Fruit fly (Drosophila melanogaster) whole organism, embryonic: ENCODE results near the gene CG10280.
A peak's percentile ranks its signal among the peaks of the same experiment; 100 is the strongest.

ENCODE experiments used
- ATbp ChIP-seq: fragments of 200-800 bp; sonication (Bioruptor generic); optimal IDR thresholded peaks from 2 replicates; lab custom pipeline; 2017; ENCODE audit warnings: missing biosample characterization, mild to moderate bottlenecking, missing genetic modification characterization, missing genetic modification reagents
- Awh ChIP-seq: fragments of 200-800 bp; sonication (Bioruptor generic); IDR thresholded peaks from 2 replicates; pipeline ENCODE4, ENCODE4 v1.3.6; 2022; ENCODE audit warnings: missing biosample characterization, missing genetic modification characterization
- B-H2 ChIP-seq: fragments of 200-800 bp; sonication (Bioruptor generic); optimal IDR thresholded peaks from 2 replicates; lab custom pipeline; 2018; ENCODE audit warnings: missing biosample characterization, mild to moderate bottlenecking, missing genetic modification characterization
- Bgb ChIP-seq: fragments of 200-800 bp; sonication (Bioruptor generic); IDR thresholded peaks from 2 replicates; pipeline ENCODE4 v1.3.6; 2022; ENCODE audit warnings: missing biosample characterization, missing genetic modification characterization; ENCODE audit not compliant: partially characterized antibody
- CG10267 ChIP-seq: fragments of 200-800 bp; sonication (Bioruptor generic); optimal IDR thresholded peaks from 2 replicates; lab custom pipeline; 2018; ENCODE audit warnings: missing biosample characterization, mild to moderate bottlenecking, missing genetic modification characterization, moderate library complexity
- CG11093 ChIP-seq: fragments of 200-800 bp; sonication (Bioruptor generic); IDR thresholded peaks from 3 replicates; pipeline ENCODE4 v1.3.6; 2022; ENCODE audit warnings: missing biosample characterization, missing genetic modification characterization
- CG13775 ChIP-seq: fragments of 200-800 bp; sonication (Bioruptor generic); optimal IDR thresholded peaks from 3 replicates; lab custom pipeline; 2017; ENCODE audit warnings: missing biosample characterization, mild to moderate bottlenecking, missing genetic modification characterization
- CG14441 ChIP-seq: fragments of 200-800 bp; sonication (Bioruptor generic); IDR thresholded peaks from 2 replicates; pipeline ENCODE4 v1.3.6; 2022; ENCODE audit warnings: missing biosample characterization, missing genetic modification characterization
- CG15601 ChIP-seq: fragments of 200-800 bp; sonication (Bioruptor generic); optimal IDR thresholded peaks from 3 replicates; lab custom pipeline; 2019; ENCODE audit warnings: missing biosample characterization, mild to moderate bottlenecking, missing genetic modification characterization, moderate library complexity
- CG1603 ChIP-seq: fragments of 200-800 bp; sonication (Bioruptor generic); optimal IDR thresholded peaks from 2 replicates; lab custom pipeline; 2019; ENCODE audit warnings: missing biosample characterization, mild to moderate bottlenecking, missing genetic modification characterization, moderate library complexity
- CG1647 ChIP-seq: fragments of 200-800 bp; sonication (Bioruptor generic); optimal IDR thresholded peaks from 3 replicates; lab custom pipeline; 2016; ENCODE audit warnings: missing biosample characterization, missing genetic modification characterization
- CG17802 ChIP-seq: fragments of 200-800 bp; sonication (Bioruptor generic); optimal IDR thresholded peaks from 2 replicates; lab custom pipeline; 2018; ENCODE audit warnings: missing biosample characterization, mild to moderate bottlenecking, missing genetic modification characterization, moderate library complexity
- CG4707 ChIP-seq: fragments of 200-800 bp; sonication (Bioruptor generic); optimal IDR thresholded peaks from 2 replicates; lab custom pipeline; 2018; ENCODE audit warnings: missing biosample characterization, mild to moderate bottlenecking, missing genetic modification characterization, moderate library complexity
- CG4730 ChIP-seq: fragments of 200-800 bp; sonication (Bioruptor generic); IDR thresholded peaks from 2 replicates; pipeline ENCODE4 v1.3.6; 2022; ENCODE audit warnings: missing biosample characterization, missing genetic modification characterization
- CG6854 ChIP-seq: fragments of 200-800 bp; sonication (Bioruptor generic); optimal IDR thresholded peaks from 3 replicates; lab custom pipeline; 2017; ENCODE audit warnings: missing biosample characterization, mild to moderate bottlenecking, missing genetic modification characterization
- CG8924 ChIP-seq: fragments of 200-800 bp; optimal IDR thresholded peaks from 3 replicates; lab custom pipeline; 2019; ENCODE audit warnings: missing biosample characterization, mild to moderate bottlenecking, missing genetic modification characterization, moderate library complexity
- D ChIP-seq, 2 experiments: fragments of 200-800 bp in 1 of 2; fragments of >200 bp in 1 of 2; sonication (Bioruptor generic) in 1 of 2; optimal IDR thresholded peaks; 2 replicates in 1 of 2; 3 replicates in 1 of 2; lab custom pipeline; 2017; ENCODE audit warnings: mild to moderate bottlenecking in 1 of 2, missing biosample characterization in 1 of 2, missing genetic modification characterization in 1 of 2, missing genetic modification reagents in 1 of 2
- Dbx ChIP-seq: fragments of 200-800 bp; sonication (Bioruptor generic); IDR thresholded peaks from 3 replicates; pipeline ENCODE4 v1.3.6; 2022; ENCODE audit warnings: missing biosample characterization, missing genetic modification characterization
- Dfd ChIP-seq, 2 experiments: fragments of >200 bp; optimal IDR thresholded peaks; 2 replicates each; lab custom pipeline; 2017; ENCODE audit warnings: missing biosample characterization in 2 of 2, missing genetic modification characterization in 2 of 2
- Doc2 ChIP-seq: fragments of 200-800 bp; sonication (Bioruptor generic); IDR thresholded peaks from 2 replicates; pipeline ENCODE4 v1.3.6; 2022; ENCODE audit warnings: missing biosample characterization, missing genetic modification characterization
- Dref ChIP-seq: fragments of 200-800 bp; sonication (Bioruptor generic); IDR thresholded peaks from 2 replicates; pipeline ENCODE4 v1.3.6; 2022; ENCODE audit warnings: missing biosample characterization, missing genetic modification characterization
- GATAe ChIP-seq: fragments of 200-800 bp; sonication (Bioruptor generic); conservative IDR thresholded peaks from 2 replicates; pipeline ENCODE4 v1.3.6; 2022; ENCODE audit warnings: missing biosample characterization, missing genetic modification characterization
- HLH54F ChIP-seq: fragments of 200-800 bp; sonication (Bioruptor generic); optimal IDR thresholded peaks from 3 replicates; lab custom pipeline; 2016; ENCODE audit warnings: missing biosample characterization, missing genetic modification characterization
- Hmr ChIP-seq: fragments of 200-800 bp; sonication (Bioruptor generic); optimal IDR thresholded peaks from 3 replicates; lab custom pipeline; 2017; ENCODE audit warnings: mild to moderate bottlenecking, missing biosample characterization, missing genetic modification reagents, missing genetic modification characterization
- Hr51 ChIP-seq, 2 experiments: fragments of 200-800 bp; sonication (Bioruptor generic); optimal IDR thresholded peaks; 2 replicates in 1 of 2; 3 replicates in 1 of 2; lab custom pipeline; 2016 to 2018; ENCODE audit warnings: missing biosample characterization in 2 of 2, missing genetic modification characterization in 2 of 2, mild to moderate bottlenecking in 1 of 2, moderate library complexity in 1 of 2
- Hr78 ChIP-seq, 2 experiments: fragments of 200-800 bp in 1 of 2; fragments of >200 bp in 1 of 2; sonication (Bioruptor generic) in 1 of 2; optimal IDR thresholded peaks; 2 replicates each; lab custom pipeline; 2017 to 2019; ENCODE audit warnings: missing biosample characterization in 2 of 2, missing genetic modification characterization in 2 of 2, mild to moderate bottlenecking in 1 of 2, moderate library complexity in 1 of 2
- Max ChIP-seq: fragments of 200-800 bp; sonication (Bioruptor generic); optimal IDR thresholded peaks from 2 replicates; lab custom pipeline; 2016; ENCODE audit warnings: missing biosample characterization, mild to moderate bottlenecking, missing genetic modification characterization
- NFAT ChIP-seq: fragments of 200-800 bp; sonication (Bioruptor generic); IDR thresholded peaks from 2 replicates; pipeline ENCODE4 v1.3.6; 2022; ENCODE audit warnings: missing biosample characterization, missing genetic modification characterization
- Trl ChIP-seq, 3 experiments: fragments of >200 bp in 2 of 3; fragments of 200-800 bp in 1 of 3; sonication (Bioruptor generic) in 1 of 3; optimal IDR thresholded peaks; 2 replicates in 1 of 3; 3 replicates in 2 of 3; lab custom pipeline; 2016 to 2017; ENCODE audit warnings: missing biosample characterization in 1 of 3, missing genetic modification characterization in 1 of 3
- Usf ChIP-seq: fragments of 200-800 bp; sonication (Bioruptor generic); optimal IDR thresholded peaks from 2 replicates; lab custom pipeline; 2017; ENCODE audit warnings: missing genotype, missing biosample characterization, missing genetic modification characterization
- abd-A ChIP-seq: fragments of 200-800 bp; sonication (Bioruptor generic); optimal IDR thresholded peaks from 3 replicates; lab custom pipeline; 2019; ENCODE audit warnings: missing biosample characterization, mild to moderate bottlenecking, missing genetic modification characterization, moderate library complexity
- corto ChIP-seq: fragments of 200-800 bp; sonication (Bioruptor generic); optimal IDR thresholded peaks from 2 replicates; lab custom pipeline; 2016; ENCODE audit warnings: missing biosample characterization, mild to moderate bottlenecking, missing genetic modification characterization, moderate library complexity
- ken ChIP-seq: fragments of 200-800 bp; sonication (Bioruptor generic); IDR thresholded peaks from 3 replicates; pipeline ENCODE4 v1.3.6; 2022; ENCODE audit warnings: missing biosample characterization, missing genetic modification characterization
- klu ChIP-seq: fragments of 200-800 bp; sonication (Bioruptor generic); IDR thresholded peaks from 2 replicates; pipeline ENCODE4 v1.3.6; 2022; ENCODE audit warnings: missing biosample characterization, missing genetic modification characterization
- lilli ChIP-seq: fragments of 200-800 bp; sonication (Bioruptor generic); optimal IDR thresholded peaks from 3 replicates; lab custom pipeline; 2016; ENCODE audit warnings: missing biosample characterization, missing genetic modification characterization
- lov ChIP-seq, 2 experiments: fragments of 200-800 bp in 1 of 2; fragments of >200 bp in 1 of 2; sonication (Bioruptor generic) in 1 of 2; IDR thresholded peaks in 1 of 2; optimal IDR thresholded peaks in 1 of 2; 2 replicates in 1 of 2; 3 replicates in 1 of 2; pipeline versions ENCODE4 v1.3.6 to Lab custom; 2017 to 2022; ENCODE audit warnings: missing biosample characterization in 1 of 2, missing genetic modification characterization in 1 of 2
- nerfin-1 ChIP-seq: fragments of 200-800 bp; sonication (Bioruptor generic); optimal IDR thresholded peaks from 3 replicates; lab custom pipeline; 2019; ENCODE audit warnings: missing biosample characterization, mild to moderate bottlenecking, missing genetic modification characterization, moderate library complexity
- row ChIP-seq: fragments of 200-800 bp; sonication (Bioruptor generic); IDR thresholded peaks from 3 replicates; pipeline ENCODE4 v1.3.6; 2022; ENCODE audit warnings: missing biosample characterization, missing genetic modification characterization
- run ChIP-seq: fragments of 200-800 bp; sonication (Bioruptor generic); optimal IDR thresholded peaks from 3 replicates; lab custom pipeline; 2018; ENCODE audit warnings: missing biosample characterization, mild to moderate bottlenecking, missing genetic modification characterization
- shn ChIP-seq: fragments of 200-800 bp; sonication (Bioruptor generic); optimal IDR thresholded peaks from 3 replicates; lab custom pipeline; 2016; ENCODE audit warnings: missing biosample characterization, missing genetic modification characterization
- slbo ChIP-seq: fragments of 200-800 bp; sonication (Bioruptor generic); IDR thresholded peaks from 2 replicates; pipeline ENCODE4 v1.3.6; 2022; ENCODE audit warnings: missing biosample characterization, missing genetic modification characterization
- so ChIP-seq: fragments of 200-800 bp; sonication (Bioruptor generic); IDR thresholded peaks from 3 replicates; pipeline ENCODE4 v1.3.6; 2022; ENCODE audit warnings: missing biosample characterization, missing genetic modification characterization
- ssp ChIP-seq: fragments of 200-800 bp; sonication (Bioruptor generic); IDR thresholded peaks from 2 replicates; pipeline ENCODE4 v1.3.6; 2022; ENCODE audit warnings: missing biosample characterization, missing genetic modification characterization
- stc ChIP-seq: fragments of 200-800 bp; sonication (Bioruptor generic); IDR thresholded peaks from 2 replicates; pipeline ENCODE4 v1.3.6; 2022; ENCODE audit warnings: missing biosample characterization, missing genetic modification characterization
- stwl ChIP-seq: fragments of 200-800 bp; sonication (Bioruptor generic); optimal IDR thresholded peaks from 3 replicates; lab custom pipeline; 2018; ENCODE audit warnings: missing biosample characterization, mild to moderate bottlenecking, missing genetic modification characterization, moderate library complexity
- trh ChIP-seq: fragments of 200-800 bp; sonication (Bioruptor generic); optimal IDR thresholded peaks from 2 replicates; lab custom pipeline; 2016; ENCODE audit warnings: missing biosample characterization, missing genetic modification characterization
- twi ChIP-seq: fragments of 200-800 bp; optimal IDR thresholded peaks from 2 replicates; lab custom pipeline; 2019; ENCODE audit warnings: missing biosample characterization, mild to moderate bottlenecking, missing genetic modification characterization, moderate library complexity

CG10280 gene

DNA sequence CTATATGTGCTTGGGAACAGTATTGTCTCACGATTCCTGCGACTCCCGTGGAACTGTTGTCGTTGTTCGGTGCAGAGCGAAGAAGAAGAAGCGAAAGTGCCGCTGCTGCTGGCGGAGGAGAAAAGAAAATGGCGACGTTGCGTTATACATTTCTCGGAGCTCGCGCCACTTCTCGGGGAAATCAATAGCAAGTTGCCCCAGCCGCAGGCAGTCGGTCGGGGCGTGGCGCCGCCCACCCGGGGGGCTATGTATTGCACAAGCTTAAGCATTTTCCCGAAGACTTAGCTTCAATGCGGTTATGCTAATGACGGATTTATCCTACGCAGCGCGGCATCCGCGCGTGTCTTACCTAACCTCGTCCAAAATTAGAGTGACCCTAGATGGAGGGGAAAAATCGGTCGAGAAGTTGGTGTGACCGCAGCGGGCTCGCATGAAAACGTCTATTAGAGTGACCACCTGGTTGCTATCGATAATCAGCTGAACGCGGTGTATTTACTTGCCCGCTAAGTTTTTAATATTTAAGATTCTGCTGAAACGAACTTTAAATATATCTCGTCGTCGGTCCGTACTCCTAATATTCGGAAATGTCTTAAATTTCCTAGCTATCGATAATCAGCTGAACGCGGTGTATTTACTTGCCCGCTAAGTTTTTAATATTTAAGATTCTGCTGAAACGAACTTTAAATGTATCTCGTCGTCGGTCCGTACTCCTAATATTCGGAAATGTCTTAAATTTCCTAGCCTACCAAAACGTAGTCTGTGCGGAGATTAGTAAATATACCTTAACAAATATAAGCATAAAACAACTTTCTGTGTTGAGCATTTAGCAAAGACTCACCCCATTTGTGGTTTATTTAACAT, 3.3 kb downstream of the CG10280 start, which contains the start of gene Rm62 (continued):
- TF ChIP-seq CG6854 (peak; percentile 66), CG10267 (tag; lab: Kevin White, UChicago) (peak; percentile 18), CG15601 (tag; lab: Kevin White, UChicago) (peak; percentile 5), lilli (GFP tag; lab: Kevin White, UChicago) (peak; percentile 25), stwl (tag; lab: Kevin White, UChicago) (peak; percentile 43), CG11093 (no peak), GATAe (no peak), CG8924 (tag; lab: Kevin White, UChicago) (no peak), shn (GFP tag; lab: Kevin White, UChicago) (no peak), row (GFP tag; lab: Robert Waterston, UW) (peak; percentile 52; the same call in 2 of the 3 replicates), trh (GFP tag; lab: Kevin White, UChicago) (no peak), nerfin-1 (tag; lab: Kevin White, UChicago) (peak; percentile 3), B-H2 (peak; percentile 29), CG4730 (no peak), lov (optimal IDR thresholded peaks at IDR 0.05; lab: Kevin White, UChicago) (no peak), lov (GFP tag; IDR thresholded peaks at IDR 0.05; lab: Robert Waterston, UW) (no peak), D (optimal IDR thresholded peaks at IDR 0.05; lab: Kevin White, UChicago) (no peak), D (GFP tag; optimal IDR thresholded peaks at IDR 0.05; lab: Kevin White, UChicago) (no peak), ATbp (GFP tag; lab: Kevin White, UChicago) (no peak), Hr51 (GFP tag; optimal IDR thresholded peaks at IDR 0.05; lab: Kevin White, UChicago) (peak in 1 of 2 experiments; percentile 17), ken (no peak; the same call in 2 of the 3 replicates), NFAT (GFP tag; lab: Robert Waterston, UW) (peak; percentile 62; the same call in 1 of the 2 replicates), abd-A (no peak), Usf (GFP tag; lab: Kevin White, UChicago) (no peak), HLH54F (GFP tag; lab: Kevin White, UChicago) (no peak), slbo (0 out of 2 replicates have a peak, but pooled peaks have one; percentile 39), Awh (GFP tag; lab: Robert Waterston, UW) (peak; percentile 53), Doc2 (GFP tag; lab: Robert Waterston, UW) (no peak), Dref (GFP tag; lab: Robert Waterston, UW) (peak; percentile 78), Dfd (GFP tag; optimal IDR thresholded peaks at IDR 0.05; lab: Kevin White, UChicago) (no peak), Hr78 (GFP tag; optimal IDR thresholded peaks at IDR 0.05; lab: Kevin White, UChicago) (no peak), CG1647 (GFP tag; lab: Kevin White, UChicago) (no peak), CG17802 (tag; lab: Kevin White, UChicago) (no peak), CG4707 (GFP tag; lab: Kevin White, UChicago) (peak; percentile 10), run (tag; lab: Kevin White, UChicago) (no peak), klu (GFP tag; lab: Robert Waterston, UW) (no peak), Bgb (GFP tag; lab: Robert Waterston, UW) (peak; percentile 62), stc (GFP tag; lab: Robert Waterston, UW) (no peak; the same call in 1 of the 2 replicates), ssp (GFP tag; lab: Robert Waterston, UW) (no peak), Hmr (GFP tag; lab: Kevin White, UChicago) (peak; percentile 32), Max (GFP tag; lab: Kevin White, UChicago) (no peak), CG14441 (GFP tag; lab: Robert Waterston, UW) (no peak), twi (no peak), Dbx (GFP tag; lab: Robert Waterston, UW) (peak; percentile 57; the same call in 2 of the 3 replicates), corto (GFP tag; lab: Kevin White, UChicago) (no peak), so (GFP tag; lab: Robert Waterston, UW) (0 out of 3 replicates have a peak, but pooled peaks have one; percentile 33), Trl (optimal IDR thresholded peaks at IDR 0.05; lab: Kevin White, UChicago) (no peak), Trl (GFP tag; optimal IDR thresholded peaks at IDR 0.05; lab: Kevin White, UChicago) (no peak), CG1603 (tag; lab: Kevin White, UChicago) (peak; percentile 44), CG13775 (GFP tag; lab: Kevin White, UChicago) (no peak)
